Worm (Caenorhabditis elegans) whole organism, L4 larva: ENCODE results near the gene K09C4.1.

Experiments used
- dpl-1 ChIP-seq: fragments of 150-350 bp; optimal IDR thresholded peaks from 2 replicates; lab custom pipeline; 2014; ENCODE audit warnings: missing biosample characterization, missing genetic modification reagents, missing genetic modification characterization
- egl-27 ChIP-seq: sonication (generic microtip); optimal IDR thresholded peaks from 3 replicates; lab custom pipeline; 2017; ENCODE audit warnings: missing biosample characterization, missing genetic modification reagents, missing genetic modification characterization
- fos-1 ChIP-seq: fragments of 150-350 bp; optimal IDR thresholded peaks from 2 replicates; lab custom pipeline; 2014; ENCODE audit warnings: missing biosample characterization, missing genetic modification characterization
- lin-13 ChIP-seq: fragments of 150-350 bp; optimal IDR thresholded peaks from 2 replicates; lab custom pipeline; 2014; ENCODE audit warnings: missing biosample characterization, missing genetic modification reagents, missing genetic modification characterization
- lin-39 ChIP-seq: fragments of 150-350 bp; optimal IDR thresholded peaks from 2 replicates; lab custom pipeline; 2014; ENCODE audit warnings: missing biosample characterization, missing genetic modification reagents, missing genetic modification characterization
- mes-2 ChIP-seq: sonication (generic microtip); optimal IDR thresholded peaks from 2 replicates; lab custom pipeline; 2016; ENCODE audit warnings: missing genotype, mild to moderate bottlenecking, missing genetic modification characterization, missing compliant biosample characterization; ENCODE audit not compliant: poor library complexity, severe bottlenecking
- nhr-76 ChIP-seq: fragments of 150-350 bp; optimal IDR thresholded peaks from 2 replicates; lab custom pipeline; 2014; ENCODE audit warnings: missing biosample characterization, missing genetic modification characterization
- pha-4 ChIP-seq, 2 experiments: fragments of 150-350 bp in 1 of 2; fragments of 200-800 bp in 1 of 2; sonication (Bioruptor generic) in 1 of 2; IDR thresholded peaks in 1 of 2; optimal IDR thresholded peaks in 1 of 2; 2 replicates each; pipeline versions ENCODE4 v1.3.6 to Lab custom; 2014 to 2022; ENCODE audit warnings: missing genetic modification characterization in 2 of 2, missing genetic modification reagents in 2 of 2, missing biosample characterization in 1 of 2, missing compliant biosample characterization in 1 of 2
- skn-1 ChIP-seq: fragments of 150-350 bp; optimal IDR thresholded peaks from 2 replicates; lab custom pipeline; 2014; ENCODE audit warnings: missing biosample characterization, missing genetic modification characterization
- spr-3 ChIP-seq: fragments of 200-800 bp; sonication (Bioruptor generic); optimal IDR thresholded peaks from 2 replicates; lab custom pipeline; 2018; ENCODE audit warnings: mild to moderate bottlenecking, missing genetic modification characterization, missing compliant biosample characterization
- vab-7 ChIP-seq: fragments of 200-800 bp; sonication (Bioruptor generic); IDR thresholded peaks from 2 replicates; pipeline ENCODE4 v1.3.6; 2022; ENCODE audit warnings: missing genetic modification reagents, missing genetic modification characterization, missing compliant biosample characterization
- zag-1 ChIP-seq: fragments of 150-350 bp; optimal IDR thresholded peaks from 2 replicates; lab custom pipeline; 2014; ENCODE audit warnings: missing biosample characterization, missing genetic modification characterization

DNA sequence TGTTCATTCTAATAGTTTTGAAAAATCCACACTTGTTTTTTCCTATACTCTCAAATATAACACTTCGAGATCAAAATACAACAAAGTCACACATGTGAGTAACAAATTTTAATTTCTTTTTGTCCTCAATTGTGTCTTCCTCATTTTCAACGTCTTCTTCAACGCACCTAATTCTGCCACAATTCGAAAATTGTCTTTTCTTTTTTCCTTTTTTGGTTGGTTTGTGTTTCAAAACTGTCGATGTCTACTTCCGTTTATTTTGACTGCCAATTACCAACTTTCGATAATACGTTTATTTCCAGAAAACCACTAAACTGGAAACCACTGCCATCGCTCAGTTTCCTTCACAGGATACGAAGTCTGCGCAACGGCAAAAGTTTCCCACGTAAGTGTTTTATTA lies 34.1 kb downstream of the K09C4.1 start, which contains the start of gene F11D5.1:
- no peak for TF ChIP-seq mes-2 (tag; lab: Kevin White, UChicago)
- no peak for TF ChIP-seq zag-1 (tag; lab: Kevin White, UChicago)
- TF ChIP-seq egl-27 (tag; lab: Kevin White, UChicago): no peak
- TF ChIP-seq spr-3 (GFP tag; lab: Kevin White, UChicago): no peak
- no peak for TF ChIP-seq lin-13 (GFP tag; lab: Kevin White, UChicago)
- no peak for TF ChIP-seq fos-1 (tag; lab: Kevin White, UChicago)
- TF ChIP-seq skn-1 (tag; lab: Kevin White, UChicago): no peak
- no peak for TF ChIP-seq dpl-1 (GFP tag; lab: Kevin White, UChicago)
- TF ChIP-seq lin-39 (tag; lab: Kevin White, UChicago): no peak
- no peak for TF ChIP-seq vab-7 (GFP tag; lab: Robert Waterston, UW)
- TF ChIP-seq nhr-76: no peak
- no peak for TF ChIP-seq pha-4 (GFP tag; IDR thresholded peaks at IDR 0.05; lab: Robert Waterston, UW)
- no peak for TF ChIP-seq pha-4 (tag; optimal IDR thresholded peaks at IDR 0.05; lab: Kevin White, UChicago)
